Worm (Caenorhabditis elegans): ENCODE data around the gene ent-4.

ent-4 gene

ce11 chrIV:13693976-13694375 is 32.8 kb upstream of the ent-4 start:
- TF ChIP-seq F44E2.7 (GFP tag; IDR thresholded peaks at IDR 0.05) (no peak), F10B5.3 (tag; optimal IDR thresholded peaks at IDR 0.05) (no peak)

- TF ChIP-seq unc-62 (GFP tag; optimal IDR thresholded peaks at IDR 0.05 in 1 of 2) = peak in 1 of 2 experiments; percentile 97
- TF ChIP-seq unc-62 (tag; optimal IDR thresholded peaks at IDR 0.05) = peak; percentile 17
- 0 out of 2 replicates have a peak, but pooled peaks have one; percentile 15 for TF ChIP-seq tra-1 (GFP tag; IDR thresholded peaks at IDR 0.05)
- TF ChIP-seq ceh-20 (GFP tag; IDR thresholded peaks at IDR 0.05) = peak; percentile 86
- peak; percentile 27; the same call in 1 of the 2 replicates for TF ChIP-seq vab-7 (GFP tag; IDR thresholded peaks at IDR 0.05)
- no peak for TF ChIP-seq ceh-44 (GFP tag; IDR thresholded peaks at IDR 0.05)
These were observed 32.1 kb upstream of the ent-4 start for ce11 chrIV:13694600-13694999.

ce11 chrIV:13695302-13695701 is 31.4 kb upstream of the ent-4 start:
- TF ChIP-seq ceh-62 (tag; optimal IDR thresholded peaks at IDR 0.05) (no peak), nhr-111 (GFP tag; optimal IDR thresholded peaks at IDR 0.05) (no peak), egl-43 (GFP tag; IDR thresholded peaks at IDR 0.05) (no peak), nhr-77 (tag; optimal IDR thresholded peaks at IDR 0.05) (no peak), Y48G9A.11 (GFP tag; IDR thresholded peaks at IDR 0.05) (no peak), dve-1 (tag; optimal IDR thresholded peaks at IDR 0.05; ENCODE audit: insufficient read depth) (no peak), vab-7 (GFP tag; IDR thresholded peaks at IDR 0.05) (no peak), R02D3.7 (tag; optimal IDR thresholded peaks at IDR 0.05) (no peak), mxl-3 (GFP tag; optimal IDR thresholded peaks at IDR 0.05) (no peak), Y5F2A.4 (GFP tag; optimal IDR thresholded peaks at IDR 0.05) (no peak)

ce11 chrIV:13695720-13696364 is 30.9 kb upstream of the ent-4 start:
- no peak for TF ChIP-seq ztf-11 (tag; optimal IDR thresholded peaks at IDR 0.05)
- TF ChIP-seq ces-1 (GFP tag; optimal IDR thresholded peaks at IDR 0.05) = no peak
- peak; percentile 12 for TF ChIP-seq mes-2 (tag; optimal IDR thresholded peaks at IDR 0.05; ENCODE audit: poor library complexity, severe bottlenecking)
- TF ChIP-seq lsy-2 (tag; optimal IDR thresholded peaks at IDR 0.05) = no peak
- no peak for TF ChIP-seq lin-29 (GFP tag; IDR thresholded peaks at IDR 0.05)
- peak; percentile 37; the same call in 1 of the 2 replicates for TF ChIP-seq tra-1 (GFP tag; IDR thresholded peaks at IDR 0.05)
- no peak for TF ChIP-seq nhr-25 (tag; optimal IDR thresholded peaks at IDR 0.05; ENCODE audit: borderline replicate concordance, insufficient read depth)
- no peak for TF ChIP-seq set-16 (GFP tag; IDR thresholded peaks at IDR 0.05)
- peak in 1 of 2 experiments; percentile 100 for TF ChIP-seq unc-62 (GFP tag; optimal IDR thresholded peaks at IDR 0.05 in 1 of 2)
- TF ChIP-seq unc-62 (tag; optimal IDR thresholded peaks at IDR 0.05) = peak; percentile 82
- TF ChIP-seq ceh-20 (GFP tag; IDR thresholded peaks at IDR 0.05) = peak; percentile 95
- TF ChIP-seq hlh-30 (tag; optimal IDR thresholded peaks at IDR 0.05; ENCODE audit: insufficient read depth) = peak; percentile 8
- TF ChIP-seq hmg-1.1 (GFP tag; IDR thresholded peaks at IDR 0.05) = 0 out of 2 replicates have a peak, but pooled peaks have one; percentile 21
- peak; percentile 10 for TF ChIP-seq hlh-11 (tag; optimal IDR thresholded peaks at IDR 0.05)
- peak in 1 of 2 experiments; percentile 9 for TF ChIP-seq daf-16 (GFP tag; optimal IDR thresholded peaks at IDR 0.05)
- no peak for TF ChIP-seq daf-16 (tag; optimal IDR thresholded peaks at IDR 0.05)
- no peak for TF ChIP-seq saeg-2 (GFP tag; IDR thresholded peaks at IDR 0.05)

- peak; percentile 72 for TF ChIP-seq aha-1 (tag)
- TF ChIP-seq vab-7 (GFP tag; IDR thresholded peaks at IDR 0.05) = no peak
- no peak for TF ChIP-seq egl-27 (tag; optimal IDR thresholded peaks at IDR 0.05)
- no peak for TF ChIP-seq F26F4.8 (GFP tag; conservative IDR thresholded peaks at IDR 0.05)
- TF ChIP-seq unc-62 (GFP tag; optimal IDR thresholded peaks at IDR 0.05 in 1 of 2) = peak in 1 of 2 experiments; percentile 61
- no peak for TF ChIP-seq unc-62 (tag; optimal IDR thresholded peaks at IDR 0.05)
These were observed 29.8 kb upstream of the ent-4 start for ce11 chrIV:13696900-13697299.

Data from whole organism, L4 larva.